Fruit fly (Drosophila melanogaster) whole organism, adult: ENCODE results near the gene Ppm1.

Source experiments
- CG11617 ChIP-seq: fragments of 200-800 bp; sonication (Bioruptor generic); optimal IDR thresholded peaks from 2 replicates; lab custom pipeline; 2017; ENCODE audit warnings: mild to moderate bottlenecking, missing biosample characterization, missing genetic modification reagents, missing genetic modification characterization
- CG12768 ChIP-seq: fragments of 200-800 bp; sonication (Bioruptor generic); optimal IDR thresholded peaks from 2 replicates; lab custom pipeline; 2017; ENCODE audit warnings: missing biosample characterization, missing genetic modification characterization, mild to moderate bottlenecking, moderate library complexity, missing genetic modification reagents
- CG14711 ChIP-seq: fragments of 200-800 bp; sonication (Bioruptor generic); optimal IDR thresholded peaks from 2 replicates; lab custom pipeline; 2018; ENCODE audit warnings: missing biosample characterization, mild to moderate bottlenecking, missing genetic modification characterization, moderate library complexity
- CG1620 ChIP-seq: fragments of 200-800 bp; sonication (Bioruptor generic); optimal IDR thresholded peaks from 2 replicates; lab custom pipeline; 2016; ENCODE audit warnings: missing biosample characterization, missing genetic modification characterization
- CG33017 ChIP-seq: fragments of 200-800 bp; sonication (Bioruptor generic); optimal IDR thresholded peaks from 2 replicates; lab custom pipeline; 2018; ENCODE audit warnings: missing biosample characterization, mild to moderate bottlenecking, missing genetic modification characterization, moderate library complexity
- CG5204 ChIP-seq: fragments of 200-800 bp; sonication (Bioruptor generic); optimal IDR thresholded peaks from 2 replicates; lab custom pipeline; 2016; ENCODE audit warnings: missing biosample characterization, missing genetic modification characterization
- CG7045 ChIP-seq: fragments of 200-800 bp; sonication (Bioruptor generic); optimal IDR thresholded peaks from 2 replicates; lab custom pipeline; 2017; ENCODE audit warnings: missing biosample characterization, mild to moderate bottlenecking, missing genetic modification characterization
- CG7101 ChIP-seq: fragments of 200-800 bp; sonication (Bioruptor generic); optimal IDR thresholded peaks from 2 replicates; lab custom pipeline; 2018; ENCODE audit warnings: missing biosample characterization, mild to moderate bottlenecking, missing genetic modification characterization, moderate library complexity
- Clk ChIP-seq: fragments of 200-800 bp; sonication (Bioruptor generic); optimal IDR thresholded peaks from 2 replicates; lab custom pipeline; 2017; ENCODE audit warnings: missing biosample characterization, missing genetic modification characterization
- Crg-1 ChIP-seq: fragments of 200-800 bp; sonication (Bioruptor generic); optimal IDR thresholded peaks from 2 replicates; lab custom pipeline; 2016; ENCODE audit warnings: missing biosample characterization, missing genetic modification characterization
- Hr96 ChIP-seq: fragments of 200-800 bp; sonication (Bioruptor generic); optimal IDR thresholded peaks from 2 replicates; lab custom pipeline; 2016; ENCODE audit warnings: missing biosample characterization, missing genetic modification characterization
- Mnt ChIP-seq: fragments of 200-800 bp; sonication (Bioruptor generic); optimal IDR thresholded peaks from 2 replicates; lab custom pipeline; 2016; ENCODE audit warnings: missing biosample characterization, mild to moderate bottlenecking, missing genetic modification characterization
- bab1 ChIP-seq: fragments of 200-800 bp; sonication (Bioruptor generic); optimal IDR thresholded peaks from 3 replicates; lab custom pipeline; 2019; ENCODE audit warnings: missing biosample characterization, mild to moderate bottlenecking, missing genetic modification characterization, moderate library complexity
- cic ChIP-seq: fragments of 200-800 bp; sonication (Bioruptor generic); optimal IDR thresholded peaks from 2 replicates; lab custom pipeline; 2017; ENCODE audit warnings: missing biosample characterization, mild to moderate bottlenecking, missing genetic modification characterization, moderate library complexity
- cnc ChIP-seq, 2 experiments: fragments of >200 bp; optimal IDR thresholded peaks; 2 replicates each; lab custom pipeline; 2017
- kay ChIP-seq: fragments of 200-800 bp; sonication (Bioruptor generic); peaks from one replicate; lab custom pipeline; 2016; ENCODE audit warnings: missing biosample characterization, missing genetic modification characterization, borderline replicate concordance
- ovo ChIP-seq: fragments of 200-800 bp; sonication (Bioruptor generic); optimal IDR thresholded peaks from 2 replicates; lab custom pipeline; 2016; ENCODE audit warnings: missing biosample characterization, missing genetic modification characterization
- pad ChIP-seq: fragments of 200-800 bp; sonication (Bioruptor generic); optimal IDR thresholded peaks from 3 replicates; lab custom pipeline; 2017; ENCODE audit warnings: missing biosample characterization, missing genetic modification characterization, mild to moderate bottlenecking, moderate library complexity, missing genetic modification reagents
- tj ChIP-seq: fragments of 200-800 bp; sonication (Bioruptor generic); optimal IDR thresholded peaks from 3 replicates; lab custom pipeline; 2017; ENCODE audit warnings: missing biosample characterization, mild to moderate bottlenecking, missing genetic modification characterization, moderate library complexity
- toe ChIP-seq: fragments of 200-800 bp; sonication (Bioruptor generic); optimal IDR thresholded peaks from 2 replicates; lab custom pipeline; 2016; ENCODE audit warnings: missing biosample characterization, missing genetic modification characterization

Ppm1 gene

dm6 chr3L:589290-590281 lies 8.4 kb downstream of the Ppm1 start:
- no peak for TF ChIP-seq bab1 (GFP tag; lab: Kevin White, UChicago)
- no peak for TF ChIP-seq cnc (optimal IDR thresholded peaks at IDR 0.05; lab: Kevin White, UChicago)
- TF ChIP-seq CG33017 (tag; lab: Kevin White, UChicago) = peak; percentile 44
- peak; percentile 60 for TF ChIP-seq toe
- TF ChIP-seq Hr96 (GFP tag; lab: Kevin White, UChicago) = peak; percentile 66
- TF ChIP-seq Mnt (GFP tag; lab: Kevin White, UChicago) = peak; percentile 10
- TF ChIP-seq CG7045 (GFP tag; lab: Kevin White, UChicago) = peak; percentile 40
- TF ChIP-seq CG12768 = no peak
- peak; percentile 28 for TF ChIP-seq CG14711 (tag; lab: Kevin White, UChicago)
- TF ChIP-seq tj (GFP tag; lab: Kevin White, UChicago) = no peak
- TF ChIP-seq CG5204 = no peak
- TF ChIP-seq Crg-1 (GFP tag; lab: Kevin White, UChicago) = no peak
- peak; percentile 4 for TF ChIP-seq Clk (GFP tag; lab: Kevin White, UChicago)
- TF ChIP-seq cic (GFP tag; lab: Kevin White, UChicago) = no peak
- TF ChIP-seq CG7101 = peak; percentile 66
- no peak for TF ChIP-seq kay (GFP tag; lab: Kevin White, UChicago)
- TF ChIP-seq pad (GFP tag; lab: Kevin White, UChicago) = peak; percentile 19
- no peak for TF ChIP-seq CG11617 (GFP tag; lab: Kevin White, UChicago)
- TF ChIP-seq CG1620 = peak; percentile 35
- TF ChIP-seq ovo (GFP tag; lab: Kevin White, UChicago) = no peak

- TF ChIP-seq Crg-1 (GFP tag; lab: Kevin White, UChicago) = no peak
- TF ChIP-seq cnc (optimal IDR thresholded peaks at IDR 0.05; lab: Kevin White, UChicago) = no peak
- no peak for TF ChIP-seq CG7045 (GFP tag; lab: Kevin White, UChicago)
- TF ChIP-seq toe = no peak
- no peak for TF ChIP-seq cic (GFP tag; lab: Kevin White, UChicago)
- no peak for TF ChIP-seq kay (GFP tag; lab: Kevin White, UChicago)
- no peak for TF ChIP-seq tj (GFP tag; lab: Kevin White, UChicago)
- TF ChIP-seq CG5204 = no peak
- TF ChIP-seq Clk (GFP tag; lab: Kevin White, UChicago) = no peak
- TF ChIP-seq CG12768 = no peak
- no peak for TF ChIP-seq Hr96 (GFP tag; lab: Kevin White, UChicago)
Measured at dm6 chr3L:591370-591769, 10.2 kb downstream of the Ppm1 start.

- TF ChIP-seq CG14711 (tag; lab: Kevin White, UChicago) (no peak), ovo (GFP tag; lab: Kevin White, UChicago) (no peak), CG33017 (tag; lab: Kevin White, UChicago) (no peak), CG5204 (no peak), CG7045 (GFP tag; lab: Kevin White, UChicago) (no peak), Hr96 (GFP tag; lab: Kevin White, UChicago) (no peak), kay (GFP tag; lab: Kevin White, UChicago) (no peak), CG11617 (GFP tag; lab: Kevin White, UChicago) (no peak)
Measured at dm6 chr3L:592251-592650, 11.1 kb downstream of the Ppm1 start.

- peak; percentile 50 for TF ChIP-seq tj (GFP tag; lab: Kevin White, UChicago)
- no peak for TF ChIP-seq CG1620
- TF ChIP-seq bab1 (GFP tag; lab: Kevin White, UChicago) = peak; percentile 56
Measured at dm6 chr3L:593102-593501, 12.0 kb downstream of the Ppm1 start, which contains the start of gene MED14. Gene MED14, plus strand, starts transcription at chr3L:593246.

dm6 chr3L:601104-601503 lies 20.0 kb downstream of the Ppm1 start:
- TF ChIP-seq ovo (GFP tag; lab: Kevin White, UChicago) = no peak
- TF ChIP-seq cnc (optimal IDR thresholded peaks at IDR 0.05; lab: Kevin White, UChicago) = no peak
- no peak for TF ChIP-seq Hr96 (GFP tag; lab: Kevin White, UChicago)
- TF ChIP-seq kay (GFP tag; lab: Kevin White, UChicago) = no peak
- TF ChIP-seq CG33017 (tag; lab: Kevin White, UChicago) = no peak
- TF ChIP-seq cic (GFP tag; lab: Kevin White, UChicago) = no peak
- no peak for TF ChIP-seq pad (GFP tag; lab: Kevin White, UChicago)
- no peak for TF ChIP-seq toe
- no peak for TF ChIP-seq Crg-1 (GFP tag; lab: Kevin White, UChicago)
- TF ChIP-seq CG1620 = no peak
- TF ChIP-seq bab1 (GFP tag; lab: Kevin White, UChicago) = no peak
- TF ChIP-seq Clk (GFP tag; lab: Kevin White, UChicago) = no peak
- no peak for TF ChIP-seq CG7101
- TF ChIP-seq CG7045 (GFP tag; lab: Kevin White, UChicago) = no peak
- TF ChIP-seq CG12768 = no peak

- TF ChIP-seq CG1620 (no peak), CG7045 (GFP tag; lab: Kevin White, UChicago) (no peak), Hr96 (GFP tag; lab: Kevin White, UChicago) (no peak), tj (GFP tag; lab: Kevin White, UChicago) (peak; percentile 89)
Measured at dm6 chr3L:601559-602136, 20.5 kb downstream of the Ppm1 start.
